Worm (Caenorhabditis elegans) whole organism, L4/young adult: ENCODE results near the gene Y69F12A.1.

ENCODE experiments used
- dao-5 ChIP-seq: sonication (generic microtip); optimal IDR thresholded peaks from 2 replicates; lab custom pipeline; 2016; ENCODE audit warnings: missing genotype, missing genetic modification characterization, moderate library complexity, missing compliant biosample characterization
- him-1 ChIP-seq: sonication (generic microtip); optimal IDR thresholded peaks from 2 replicates; lab custom pipeline; 2016; ENCODE audit warnings: missing genotype, missing genetic modification reagents, missing genetic modification characterization, missing compliant biosample characterization

ce11 chrIII:7498346-7498745, 41.6 kb downstream of the Y69F12A.1 start:
- TF ChIP-seq dao-5 (tag; lab: Kevin White, UChicago), result no peak
- no peak for TF ChIP-seq him-1
